Worm (Caenorhabditis elegans) whole organism, midembryonic: ENCODE measurements around the gene F44D12.2.

Experiments used
- T22C8.4 ChIP-seq: fragments of 200-800 bp; sonication (Bioruptor generic); IDR thresholded peaks from 2 replicates; pipeline ENCODE4 v1.3.6; 2022; ENCODE audit warnings: missing genetic modification characterization, missing compliant biosample characterization
- cog-1 ChIP-seq: sonication (generic microtip); optimal IDR thresholded peaks from 2 replicates; lab custom pipeline; 2016; ENCODE audit warnings: missing genetic modification characterization, missing compliant biosample characterization
- flt-1 ChIP-seq: fragments of 200-800 bp; sonication (Bioruptor generic); IDR thresholded peaks from 2 replicates; pipeline ENCODE4 v1.3.6; 2022; ENCODE audit warnings: missing genetic modification characterization, missing compliant biosample characterization
- klf-2 ChIP-seq: fragments of 200-800 bp; sonication (Bioruptor generic); conservative IDR thresholded peaks from 2 replicates; pipeline ENCODE4 v1.3.6; 2022; ENCODE audit warnings: missing genetic modification reagents, missing genetic modification characterization, missing compliant biosample characterization
- med-1 ChIP-seq: sonication (generic microtip); optimal IDR thresholded peaks from 2 replicates; lab custom pipeline; 2017; ENCODE audit warnings: missing genetic modification characterization, mild to moderate bottlenecking, missing compliant biosample characterization, antibody characterized with exemption, missing genetic modification reagents; ENCODE audit not compliant: insufficient read depth
- ref-1 ChIP-seq: fragments of 200-800 bp; sonication (Bioruptor generic); conservative IDR thresholded peaks from 2 replicates; pipeline ENCODE4 v1.3.6; 2022; ENCODE audit warnings: missing genetic modification reagents, missing genetic modification characterization, missing compliant biosample characterization
- ztf-29 ChIP-seq: fragments of 200-800 bp; sonication (Bioruptor generic); IDR thresholded peaks from 2 replicates; pipeline ENCODE4 v1.3.6; 2022; ENCODE audit warnings: missing genetic modification reagents, missing genetic modification characterization, missing compliant biosample characterization

- no peak for TF ChIP-seq ztf-29 (GFP tag; lab: Robert Waterston, UW)
- TF ChIP-seq med-1, result no peak
- TF ChIP-seq cog-1 (tag; lab: Kevin White, UChicago), result no peak
- TF ChIP-seq klf-2 (GFP tag; lab: Robert Waterston, UW), result no peak
- no peak for TF ChIP-seq ref-1
- TF ChIP-seq T22C8.4 (GFP tag; lab: Robert Waterston, UW), result no peak
- TF ChIP-seq flt-1 (GFP tag; lab: Robert Waterston, UW), result no peak
These were observed 15.5 kb upstream of the F44D12.2 start, which contains the start of gene F44D12.6 for ce11 chrIV:10033053-10033452.
